Worm (Caenorhabditis elegans) whole organism, L4 larva: ENCODE data around the gene unc-42.

Experiments used
- F44E2.7 ChIP-seq: fragments of 200-800 bp; sonication (Bioruptor generic); IDR thresholded peaks from 2 replicates; pipeline ENCODE4 v2.1.2; 2022; ENCODE audit warnings: missing genetic modification characterization, missing compliant biosample characterization
- F49E8.2 ChIP-seq: sonication (generic microtip); optimal IDR thresholded peaks from 2 replicates; lab custom pipeline; 2016; ENCODE audit warnings: missing compliant biosample characterization, mild to moderate bottlenecking, missing genetic modification characterization, borderline replicate concordance
- R02D3.7 ChIP-seq: fragments of 150-350 bp; sonication (generic microtip); optimal IDR thresholded peaks from 3 replicates; lab custom pipeline; 2014; ENCODE audit warnings: missing biosample characterization, missing genetic modification characterization
- Y75B8A.6 ChIP-seq: fragments of 200-800 bp; sonication (Bioruptor generic); IDR thresholded peaks from 2 replicates; pipeline ENCODE4 v1.3.6; 2022; ENCODE audit warnings: missing genetic modification reagents, missing genetic modification characterization, missing compliant biosample characterization
- ZK337.2 ChIP-seq: fragments of 200-800 bp; sonication (Bioruptor generic); IDR thresholded peaks from 2 replicates; pipeline ENCODE4 v1.3.6; 2022; ENCODE audit warnings: missing genetic modification reagents, missing genetic modification characterization, missing compliant biosample characterization
- aha-1 ChIP-seq: fragments of 150-350 bp; peaks from one replicate; lab custom pipeline; 2014; ENCODE audit warnings: missing biosample characterization, missing genetic modification characterization
- arid-1 ChIP-seq: fragments of 200-800 bp; sonication (Bioruptor generic); conservative IDR thresholded peaks from 2 replicates; pipeline ENCODE4 v1.3.6; 2022; ENCODE audit warnings: missing genetic modification reagents, missing genetic modification characterization, missing compliant biosample characterization
- ceh-28 ChIP-seq: fragments of 150-350 bp; optimal IDR thresholded peaks from 2 replicates; lab custom pipeline; 2014; ENCODE audit warnings: missing biosample characterization, missing genetic modification reagents, missing genetic modification characterization
- ceh-32 ChIP-seq: sonication (generic microtip); optimal IDR thresholded peaks from 2 replicates; lab custom pipeline; 2016; ENCODE audit warnings: mild to moderate bottlenecking, missing genetic modification characterization, missing compliant biosample characterization; ENCODE audit not compliant: poor library complexity
- ceh-82 ChIP-seq: sonication (generic microtip); optimal IDR thresholded peaks from 2 replicates; lab custom pipeline; 2017; ENCODE audit warnings: missing biosample characterization, missing genetic modification characterization
- ces-1 ChIP-seq: fragments of 150-350 bp; sonication (generic microtip); optimal IDR thresholded peaks from 4 replicates; lab custom pipeline; 2014; ENCODE audit warnings: missing biosample characterization, missing genetic modification reagents, missing genetic modification characterization
- ctbp-1 ChIP-seq: fragments of 200-800 bp; sonication (Bioruptor generic); IDR thresholded peaks from 2 replicates; pipeline ENCODE4 v1.3.6; 2022; ENCODE audit warnings: missing genetic modification reagents, missing genetic modification characterization, missing compliant biosample characterization
- daf-12 ChIP-seq: fragments of 150-350 bp; optimal IDR thresholded peaks from 2 replicates; lab custom pipeline; 2014; ENCODE audit warnings: missing biosample characterization, missing genetic modification reagents, missing genetic modification characterization
- daf-8 ChIP-seq: fragments of 200-800 bp; sonication (Bioruptor generic); IDR thresholded peaks from 2 replicates; pipeline ENCODE4 v1.3.6; 2022; ENCODE audit warnings: missing genetic modification characterization, missing compliant biosample characterization
- dmd-8 ChIP-seq: fragments of 200-800 bp; sonication (Bioruptor generic); IDR thresholded peaks from 2 replicates; pipeline ENCODE4 v1.3.6; 2022; ENCODE audit warnings: missing genetic modification characterization, missing compliant biosample characterization
- egl-27 ChIP-seq: sonication (generic microtip); optimal IDR thresholded peaks from 3 replicates; lab custom pipeline; 2017; ENCODE audit warnings: missing biosample characterization, missing genetic modification reagents, missing genetic modification characterization
- egl-43 ChIP-seq: fragments of 200-800 bp; sonication (Bioruptor generic); IDR thresholded peaks from 2 replicates; pipeline ENCODE4 v1.3.6; 2022; ENCODE audit warnings: missing genetic modification reagents, missing genetic modification characterization, missing compliant biosample characterization
- fkh-10 ChIP-seq: fragments of 150-350 bp; optimal IDR thresholded peaks from 2 replicates; lab custom pipeline; 2014; ENCODE audit warnings: missing biosample characterization, missing genetic modification reagents, missing genetic modification characterization
- hif-1 ChIP-seq, 2 experiments: sonication (generic microtip); optimal IDR thresholded peaks; 2 replicates each; lab custom pipeline; 2016 to 2017; ENCODE audit warnings: missing compliant biosample characterization in 2 of 2, missing genetic modification characterization in 2 of 2, missing genetic modification reagents in 2 of 2, missing genotype in 2 of 2, mild to moderate bottlenecking in 1 of 2
- lin-13 ChIP-seq: fragments of 150-350 bp; optimal IDR thresholded peaks from 2 replicates; lab custom pipeline; 2014; ENCODE audit warnings: missing biosample characterization, missing genetic modification reagents, missing genetic modification characterization
- lsy-2 ChIP-seq, 2 experiments: fragments of 150-350 bp in 1 of 2; sonication (generic microtip) in 1 of 2; optimal IDR thresholded peaks; 2 replicates each; lab custom pipeline; 2014 to 2017; ENCODE audit warnings: missing biosample characterization in 2 of 2, missing genetic modification characterization in 2 of 2
- madf-9 ChIP-seq: fragments of 200-800 bp; sonication (Bioruptor generic); conservative IDR thresholded peaks from 2 replicates; pipeline ENCODE4 v1.3.6; 2022; ENCODE audit warnings: missing genetic modification reagents, missing genetic modification characterization, missing compliant biosample characterization
- mdl-1 ChIP-seq, 2 experiments: fragments of 150-350 bp in 1 of 2; sonication (generic microtip) in 1 of 2; optimal IDR thresholded peaks; 2 replicates each; lab custom pipeline; 2014 to 2017; ENCODE audit warnings: missing biosample characterization in 2 of 2, missing genetic modification characterization in 2 of 2
- mxl-2 ChIP-seq: fragments of 200-800 bp; sonication (Bioruptor generic); conservative IDR thresholded peaks from 2 replicates; pipeline ENCODE4 v1.3.6; 2022; ENCODE audit warnings: missing genetic modification reagents, missing genetic modification characterization, missing compliant biosample characterization
- nhr-42 ChIP-seq: fragments of 200-800 bp; sonication (Bioruptor generic); IDR thresholded peaks from 2 replicates; pipeline ENCODE4 v1.3.6; 2022; ENCODE audit warnings: missing genetic modification characterization, missing compliant biosample characterization
- nhr-77 ChIP-seq: fragments of 150-350 bp; optimal IDR thresholded peaks from 2 replicates; lab custom pipeline; 2014; ENCODE audit warnings: missing biosample characterization, missing genetic modification characterization
- pha-4 ChIP-seq, 2 experiments: fragments of 150-350 bp in 1 of 2; fragments of 200-800 bp in 1 of 2; sonication (Bioruptor generic) in 1 of 2; IDR thresholded peaks in 1 of 2; optimal IDR thresholded peaks in 1 of 2; 2 replicates each; pipeline versions ENCODE4 v1.3.6 to Lab custom; 2014 to 2022; ENCODE audit warnings: missing genetic modification characterization in 2 of 2, missing genetic modification reagents in 2 of 2, missing biosample characterization in 1 of 2, missing compliant biosample characterization in 1 of 2
- rbr-2 ChIP-seq: sonication (generic microtip); optimal IDR thresholded peaks from 2 replicates; lab custom pipeline; 2016; ENCODE audit warnings: missing genotype, missing genetic modification characterization, missing compliant biosample characterization
- sdz-12 ChIP-seq: fragments of 200-800 bp; sonication (Bioruptor generic); optimal IDR thresholded peaks from 2 replicates; lab custom pipeline; 2018; ENCODE audit warnings: mild to moderate bottlenecking, missing genetic modification characterization, missing compliant biosample characterization
- skn-1 ChIP-seq: fragments of 150-350 bp; optimal IDR thresholded peaks from 2 replicates; lab custom pipeline; 2014; ENCODE audit warnings: missing biosample characterization, missing genetic modification characterization
- snpc-4 ChIP-seq: fragments of 150-350 bp; optimal IDR thresholded peaks from 2 replicates; lab custom pipeline; 2014; ENCODE audit warnings: missing biosample characterization, missing genetic modification characterization
- spr-1 ChIP-seq: sonication (generic microtip); optimal IDR thresholded peaks from 2 replicates; lab custom pipeline; 2016; ENCODE audit warnings: mild to moderate bottlenecking, missing genetic modification characterization, missing compliant biosample characterization
- spr-3 ChIP-seq: fragments of 200-800 bp; sonication (Bioruptor generic); optimal IDR thresholded peaks from 2 replicates; lab custom pipeline; 2018; ENCODE audit warnings: mild to moderate bottlenecking, missing genetic modification characterization, missing compliant biosample characterization
- tra-1 ChIP-seq: fragments of 200-800 bp; sonication (Bioruptor generic); IDR thresholded peaks from 2 replicates; pipeline ENCODE4 v1.3.6; 2022; ENCODE audit warnings: missing genetic modification reagents, missing genetic modification characterization, missing compliant biosample characterization
- unc-39 ChIP-seq: sonication (generic microtip); optimal IDR thresholded peaks from 2 replicates; lab custom pipeline; 2017; ENCODE audit warnings: missing biosample characterization, missing genetic modification characterization
- unc-62 ChIP-seq, 3 experiments: fragments of 150-350 bp in 1 of 3; sonication (generic microtip); optimal IDR thresholded peaks in 2 of 3; peaks in 1 of 3; 1 replicate in 1 of 3; 2 replicates in 2 of 3; lab custom pipeline; 2014 to 2017; ENCODE audit warnings: missing biosample characterization in 3 of 3, missing genetic modification characterization in 3 of 3, missing genetic modification reagents in 3 of 3, missing genotype in 1 of 3
- zfp-2 ChIP-seq: sonication (generic microtip); optimal IDR thresholded peaks from 2 replicates; lab custom pipeline; 2016; ENCODE audit warnings: mild to moderate bottlenecking, missing genetic modification characterization, missing compliant biosample characterization
- zip-11 ChIP-seq: fragments of 200-800 bp; sonication (Bioruptor generic); IDR thresholded peaks from 2 replicates; pipeline ENCODE4 v1.3.6; 2022; ENCODE audit warnings: missing genetic modification characterization, missing compliant biosample characterization
- zip-2 ChIP-seq: fragments of 150-350 bp; optimal IDR thresholded peaks from 2 replicates; lab custom pipeline; 2014; ENCODE audit warnings: missing biosample characterization, missing genetic modification characterization

unc-42 gene

ce11 chrV:9771311-9771710 lies 2.1 kb upstream of the unc-42 start:
- TF ChIP-seq madf-9 (GFP tag; lab: Robert Waterston, UW) (no peak), skn-1 (tag; lab: Kevin White, UChicago) (no peak), daf-8 (GFP tag; lab: Robert Waterston, UW) (no peak), zip-11 (GFP tag; lab: Robert Waterston, UW) (no peak), egl-27 (tag; lab: Kevin White, UChicago) (no peak), ceh-82 (tag; lab: Kevin White, UChicago) (no peak), F49E8.2 (tag; lab: Kevin White, UChicago) (no peak), ZK337.2 (GFP tag; lab: Robert Waterston, UW) (no peak), unc-39 (tag; lab: Kevin White, UChicago) (no peak)

- TF ChIP-seq tra-1 (GFP tag; lab: Robert Waterston, UW): no peak
- TF ChIP-seq hif-1 (tag; optimal IDR thresholded peaks at IDR 0.05; lab: Kevin White, UChicago): no peak
- peak; percentile 68 for TF ChIP-seq ctbp-1 (GFP tag; lab: Robert Waterston, UW)
- peak; percentile 30 for TF ChIP-seq fkh-10 (GFP tag; lab: Kevin White, UChicago)
- TF ChIP-seq unc-39 (tag; lab: Kevin White, UChicago): no peak
- no peak for TF ChIP-seq arid-1 (GFP tag; lab: Robert Waterston, UW)
- peak; percentile 96 for TF ChIP-seq ces-1 (GFP tag; lab: Kevin White, UChicago)
- TF ChIP-seq, all 104 proteins: peak for 3
These were observed 1.2 kb downstream of the unc-42 start for ce11 chrV:9767941-9768340.

ce11 chrV:9765622-9766021 lies 3.6 kb downstream of the unc-42 start:
- no peak for TF ChIP-seq egl-43 (GFP tag; lab: Robert Waterston, UW)
- peak; percentile 22 for TF ChIP-seq rbr-2
- TF ChIP-seq lsy-2 (tag; optimal IDR thresholded peaks at IDR 0.05; lab: Kevin White, UChicago): peak; percentile 6 to 83
- peak; percentile 97 for TF ChIP-seq fkh-10 (GFP tag; lab: Kevin White, UChicago)
- no peak for TF ChIP-seq dmd-8 (GFP tag; lab: Robert Waterston, UW)
- peak; percentile 100 for TF ChIP-seq ces-1 (GFP tag; lab: Kevin White, UChicago)
- peak; percentile 14 for TF ChIP-seq ceh-32 (tag; lab: Kevin White, UChicago)
- TF ChIP-seq aha-1 (tag; lab: Kevin White, UChicago): peak; percentile 71
- TF ChIP-seq, all 104 proteins: peak for 6

ce11 chrV:9764552-9764951 lies 4.6 kb downstream of the unc-42 start:
- TF ChIP-seq unc-62 (GFP tag; optimal IDR thresholded peaks at IDR 0.05 in 1 of 2; lab: Kevin White, UChicago): peak in 1 of 2 experiments; percentile 97
- no peak for TF ChIP-seq unc-62 (tag; optimal IDR thresholded peaks at IDR 0.05; lab: Kevin White, UChicago)
- no peak for TF ChIP-seq lin-13 (GFP tag; lab: Kevin White, UChicago)
- no peak for TF ChIP-seq R02D3.7 (tag; lab: Kevin White, UChicago)
- TF ChIP-seq pha-4 (GFP tag; IDR thresholded peaks at IDR 0.05; lab: Robert Waterston, UW): no peak
- TF ChIP-seq pha-4 (tag; optimal IDR thresholded peaks at IDR 0.05; lab: Kevin White, UChicago): no peak

ce11 chrV:9763759-9764158 lies 5.4 kb downstream of the unc-42 start:
- TF ChIP-seq zip-2 (no peak), zip-11 (GFP tag; lab: Robert Waterston, UW) (no peak), ceh-82 (tag; lab: Kevin White, UChicago) (no peak), hif-1 (tag; optimal IDR thresholded peaks at IDR 0.05; lab: Kevin White, UChicago) (no peak), skn-1 (tag; lab: Kevin White, UChicago) (no peak), spr-1 (tag; lab: Kevin White, UChicago) (no peak)
- TF ChIP-seq, all 104 proteins: peak for 0

- TF ChIP-seq nhr-77: no peak
- TF ChIP-seq spr-3 (GFP tag; lab: Kevin White, UChicago): no peak
- TF ChIP-seq zfp-2 (tag; lab: Kevin White, UChicago): no peak
- TF ChIP-seq pha-4 (GFP tag; IDR thresholded peaks at IDR 0.05; lab: Robert Waterston, UW): no peak
- TF ChIP-seq pha-4 (tag; optimal IDR thresholded peaks at IDR 0.05; lab: Kevin White, UChicago): no peak
- TF ChIP-seq sdz-12 (GFP tag; lab: Kevin White, UChicago): no peak
- TF ChIP-seq nhr-42 (GFP tag; lab: Robert Waterston, UW): no peak
- TF ChIP-seq snpc-4 (tag; lab: Kevin White, UChicago): no peak
- no peak for TF ChIP-seq mdl-1 (tag; optimal IDR thresholded peaks at IDR 0.05; lab: Kevin White, UChicago)
- TF ChIP-seq ceh-28 (tag; lab: Kevin White, UChicago): no peak
- TF ChIP-seq mxl-2: no peak
- no peak for TF ChIP-seq F44E2.7 (GFP tag; lab: Robert Waterston, UW)
- no peak for TF ChIP-seq dmd-8 (GFP tag; lab: Robert Waterston, UW)
- TF ChIP-seq daf-12 (tag; lab: Kevin White, UChicago): no peak
- TF ChIP-seq Y75B8A.6 (GFP tag; lab: Robert Waterston, UW): no peak
These were observed 10.8 kb downstream of the unc-42 start for ce11 chrV:9758437-9758836.
